Fruit fly (Drosophila melanogaster): ENCODE results near the gene WASp.

DNA sequence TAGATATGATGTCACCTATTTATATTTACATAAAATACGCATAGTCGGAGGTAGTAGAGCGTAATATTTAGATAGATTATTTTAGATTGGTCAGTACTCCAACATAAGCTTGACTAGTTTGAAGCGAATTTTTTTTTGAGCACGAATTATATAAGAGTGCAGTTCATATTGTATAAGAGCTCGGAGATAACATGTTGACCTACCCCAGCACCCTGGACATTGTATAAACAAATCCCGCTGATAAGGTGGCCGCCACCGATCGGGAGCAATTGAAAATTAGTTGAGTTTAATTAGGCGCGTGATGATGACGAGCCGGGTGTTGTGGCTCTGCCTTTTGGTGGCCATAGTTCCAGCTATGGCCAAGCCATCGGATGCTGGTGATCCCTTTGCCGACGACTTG lies 43.5 kb upstream of the WASp start, which contains the start of gene Nepl18:
- no peak for TF ChIP-seq Snoo (tag; optimal IDR thresholded peaks at IDR 0.05)
- no peak for TF ChIP-seq CG32121 (GFP tag; IDR thresholded peaks at IDR 0.05)
- TF ChIP-seq CG10348 (GFP tag; IDR thresholded peaks at IDR 0.05): no peak
- TF ChIP-seq rn (GFP tag; IDR thresholded peaks at IDR 0.05): no peak
- TF ChIP-seq fd96Ca (GFP tag; IDR thresholded peaks at IDR 0.05): no peak
- no peak for TF ChIP-seq CG4496 (GFP tag; IDR thresholded peaks at IDR 0.05)
- no peak for TF ChIP-seq CG13204 (GFP tag; optimal IDR thresholded peaks at IDR 0.05)
- TF ChIP-seq CG8301 (tag; optimal IDR thresholded peaks at IDR 0.05): no peak
- no peak for TF ChIP-seq CG34367 (tag; optimal IDR thresholded peaks at IDR 0.05)
- no peak for TF ChIP-seq EcR (GFP tag; optimal IDR thresholded peaks at IDR 0.05)
- no peak for TF ChIP-seq CG8159 (tag; optimal IDR thresholded peaks at IDR 0.05)

All from whole organism, pupa.